Fruit fly (Drosophila melanogaster): ENCODE data around the gene robo2.

DNA sequence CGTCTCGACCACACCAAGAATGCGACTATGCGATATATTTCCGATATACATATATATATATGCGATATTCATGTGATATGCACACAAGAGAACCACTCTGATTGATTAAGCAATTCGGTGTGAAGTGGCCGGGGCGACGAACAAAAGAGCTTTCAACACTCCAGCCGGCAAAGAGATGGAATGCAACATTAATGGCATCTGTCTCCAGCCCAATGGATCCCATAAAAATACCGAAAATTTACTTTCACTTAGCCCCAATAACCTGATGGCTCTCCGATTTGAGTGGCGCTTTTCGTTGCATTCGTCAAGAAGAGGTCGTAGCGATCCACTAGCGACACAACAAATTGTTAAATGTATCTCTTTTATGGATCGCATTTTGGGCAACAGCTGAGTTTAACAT lies 26.5 kb upstream of the robo2 start:
- TF ChIP-seq psq (optimal IDR thresholded peaks at IDR 0.05) (no peak), EcR (GFP tag; optimal IDR thresholded peaks at IDR 0.05) (no peak), CG8478 (optimal IDR thresholded peaks at IDR 0.05) (no peak), usp (GFP tag; optimal IDR thresholded peaks at IDR 0.05) (no peak), Dll (optimal IDR thresholded peaks at IDR 0.05) (no peak)

Data from whole organism.